Worm (Caenorhabditis elegans) whole organism, L4 larva: Measurements from ENCODE around the gene EEED8.18.

ENCODE experiments used
- Y75B8A.6 ChIP-seq: fragments of 200-800 bp; sonication (Bioruptor generic); IDR thresholded peaks from 2 replicates; pipeline ENCODE4 v1.3.6; 2022; ENCODE audit warnings: missing genetic modification reagents, missing genetic modification characterization, missing compliant biosample characterization
- dve-1 ChIP-seq: sonication (generic microtip); optimal IDR thresholded peaks from 2 replicates; lab custom pipeline; 2017; ENCODE audit warnings: antibody characterized with exemption, mild to moderate bottlenecking, missing genetic modification characterization, missing compliant biosample characterization; ENCODE audit not compliant: insufficient read depth
- egl-27 ChIP-seq: sonication (generic microtip); optimal IDR thresholded peaks from 3 replicates; lab custom pipeline; 2017; ENCODE audit warnings: missing biosample characterization, missing genetic modification reagents, missing genetic modification characterization
- lin-13 ChIP-seq: fragments of 150-350 bp; optimal IDR thresholded peaks from 2 replicates; lab custom pipeline; 2014; ENCODE audit warnings: missing biosample characterization, missing genetic modification reagents, missing genetic modification characterization
- lin-15B ChIP-seq: fragments of 150-350 bp; sonication (generic microtip); optimal IDR thresholded peaks from 3 replicates; lab custom pipeline; 2014; ENCODE audit warnings: missing biosample characterization, missing genetic modification characterization
- nhr-237 ChIP-seq: sonication (generic microtip); optimal IDR thresholded peaks from 2 replicates; lab custom pipeline; 2017; ENCODE audit warnings: missing biosample characterization, missing genetic modification characterization
- nhr-28 ChIP-seq: fragments of 150-350 bp; optimal IDR thresholded peaks from 2 replicates; lab custom pipeline; 2014; ENCODE audit warnings: missing biosample characterization, missing genetic modification characterization
- pqm-1 ChIP-seq: sonication (generic microtip); optimal IDR thresholded peaks from 2 replicates; lab custom pipeline; 2017; ENCODE audit warnings: missing biosample characterization, missing genetic modification characterization
- spr-1 ChIP-seq: sonication (generic microtip); optimal IDR thresholded peaks from 2 replicates; lab custom pipeline; 2016; ENCODE audit warnings: mild to moderate bottlenecking, missing genetic modification characterization, missing compliant biosample characterization
- ztf-11 ChIP-seq: fragments of 150-350 bp; optimal IDR thresholded peaks from 2 replicates; lab custom pipeline; 2014; ENCODE audit warnings: missing biosample characterization, missing genetic modification characterization

ce11 chrII:5449219-5449618 is 36.8 kb upstream of the EEED8.18 start:
- no peak for TF ChIP-seq spr-1
- TF ChIP-seq pqm-1 (tag; lab: Kevin White, UChicago) = no peak
- TF ChIP-seq dve-1 (tag; lab: Kevin White, UChicago) = no peak
- TF ChIP-seq Y75B8A.6 = no peak
- TF ChIP-seq nhr-237 (tag; lab: Kevin White, UChicago) = no peak
- no peak for TF ChIP-seq lin-13 (GFP tag; lab: Kevin White, UChicago)
- TF ChIP-seq nhr-28 = no peak
- TF ChIP-seq ztf-11 (tag; lab: Kevin White, UChicago) = no peak
- no peak for TF ChIP-seq lin-15B (tag; lab: Kevin White, UChicago)
- no peak for TF ChIP-seq egl-27 (tag; lab: Kevin White, UChicago)
